Fruit fly (Drosophila melanogaster) whole organism, embryonic: Measurements from ENCODE around the gene Nepl4.
A peak's percentile ranks its signal among the peaks of the same experiment; 100 is the strongest.

Experiments
- B-H2 ChIP-seq: fragments of 200-800 bp; sonication (Bioruptor generic); optimal IDR thresholded peaks from 2 replicates; lab custom pipeline; 2018; ENCODE audit warnings: missing biosample characterization, mild to moderate bottlenecking, missing genetic modification characterization
- CG10366 ChIP-seq: fragments of 200-800 bp; sonication (Bioruptor generic); IDR thresholded peaks from 2 replicates; pipeline ENCODE4 v1.3.6; 2022; ENCODE audit warnings: missing biosample characterization, missing genetic modification characterization
- CG10654 ChIP-seq: fragments of 200-800 bp; sonication (Bioruptor generic); optimal IDR thresholded peaks from 2 replicates; lab custom pipeline; 2016; ENCODE audit warnings: missing biosample characterization, missing genetic modification characterization
- CG10979 ChIP-seq: fragments of 200-800 bp; sonication (Bioruptor generic); optimal IDR thresholded peaks from 2 replicates; lab custom pipeline; 2018; ENCODE audit warnings: missing biosample characterization, mild to moderate bottlenecking, missing genetic modification characterization, moderate library complexity
- CG11085 ChIP-seq: fragments of 200-800 bp; sonication (Bioruptor generic); IDR thresholded peaks from 2 replicates; pipeline ENCODE4 v1.3.6; 2022; ENCODE audit warnings: missing biosample characterization, missing genetic modification characterization
- CG12219 ChIP-seq: fragments of 200-800 bp; sonication (Bioruptor generic); optimal IDR thresholded peaks from 3 replicates; lab custom pipeline; 2018; ENCODE audit warnings: missing biosample characterization, mild to moderate bottlenecking, missing genetic modification characterization
- CG12391 ChIP-seq: fragments of 200-800 bp; sonication (Bioruptor generic); optimal IDR thresholded peaks from 3 replicates; lab custom pipeline; 2018; ENCODE audit warnings: missing biosample characterization, mild to moderate bottlenecking, missing genetic modification characterization, moderate library complexity
- CG13287 ChIP-seq: fragments of 200-800 bp; sonication (Bioruptor generic); IDR thresholded peaks from 2 replicates; pipeline ENCODE4 v1.3.6; 2022; ENCODE audit warnings: missing biosample characterization, missing genetic modification characterization; ENCODE audit not compliant: partially characterized antibody
- CG14667 ChIP-seq: fragments of 200-800 bp; sonication (Bioruptor generic); IDR thresholded peaks from 2 replicates; pipeline ENCODE4 v1.3.6; 2022; ENCODE audit warnings: missing biosample characterization, missing genetic modification characterization
- CG17568 ChIP-seq: fragments of 200-800 bp; sonication (Bioruptor generic); optimal IDR thresholded peaks from 2 replicates; lab custom pipeline; 2018; ENCODE audit warnings: missing biosample characterization, mild to moderate bottlenecking, missing genetic modification characterization, moderate library complexity
- CG17829 ChIP-seq: fragments of 200-800 bp; optimal IDR thresholded peaks from 2 replicates; lab custom pipeline; 2019; ENCODE audit warnings: missing biosample characterization, mild to moderate bottlenecking, missing genetic modification characterization, moderate library complexity
- CG1832 ChIP-seq: fragments of 200-800 bp; sonication (Bioruptor generic); optimal IDR thresholded peaks from 2 replicates; lab custom pipeline; 2017; ENCODE audit warnings: missing biosample characterization, mild to moderate bottlenecking, missing genetic modification characterization, inconsistent platforms
- CG31441 ChIP-seq: fragments of 200-800 bp; sonication (Bioruptor generic); IDR thresholded peaks from 2 replicates; pipeline ENCODE4 v1.3.6; 2022; ENCODE audit warnings: missing biosample characterization, missing genetic modification characterization
- CG33557 ChIP-seq: fragments of 200-800 bp; sonication (Bioruptor generic); optimal IDR thresholded peaks from 2 replicates; lab custom pipeline; 2019; ENCODE audit warnings: missing biosample characterization, mild to moderate bottlenecking, missing genetic modification characterization, moderate library complexity
- CG3995 ChIP-seq: fragments of 200-800 bp; sonication (Bioruptor generic); optimal IDR thresholded peaks from 3 replicates; lab custom pipeline; 2016; ENCODE audit warnings: missing biosample characterization, missing genetic modification characterization
- CG6254 ChIP-seq: fragments of 200-800 bp; sonication (Bioruptor generic); optimal IDR thresholded peaks from 3 replicates; lab custom pipeline; 2017; ENCODE audit warnings: mild to moderate bottlenecking, missing biosample characterization, missing genetic modification reagents, missing genetic modification characterization
- CG6689 ChIP-seq: fragments of 200-800 bp; sonication (Bioruptor generic); IDR thresholded peaks from 2 replicates; pipeline ENCODE4 v1.3.6; 2022; ENCODE audit warnings: missing biosample characterization, missing genetic modification characterization
- CG7556 ChIP-seq: fragments of 200-800 bp; sonication (Bioruptor generic); optimal IDR thresholded peaks from 2 replicates; lab custom pipeline; 2017; ENCODE audit warnings: missing biosample characterization, mild to moderate bottlenecking, missing genetic modification characterization
- CG9797 ChIP-seq: fragments of 200-800 bp; sonication (Bioruptor generic); optimal IDR thresholded peaks from 3 replicates; lab custom pipeline; 2018; ENCODE audit warnings: missing biosample characterization, mild to moderate bottlenecking, missing genetic modification characterization
- CG9817 ChIP-seq: fragments of 200-800 bp; sonication (Bioruptor generic); optimal IDR thresholded peaks from 2 replicates; lab custom pipeline; 2018; ENCODE audit warnings: missing biosample characterization, mild to moderate bottlenecking, missing genetic modification characterization, moderate library complexity
- CHES-1-like ChIP-seq: fragments of 200-800 bp; sonication (Bioruptor generic); optimal IDR thresholded peaks from 2 replicates; lab custom pipeline; 2016; ENCODE audit warnings: missing biosample characterization, missing genetic modification characterization
- Elba2 ChIP-seq: fragments of 200-800 bp; sonication (Bioruptor generic); optimal IDR thresholded peaks from 3 replicates; lab custom pipeline; 2016; ENCODE audit warnings: missing biosample characterization, missing genetic modification characterization
- Gsc ChIP-seq: fragments of 200-800 bp; sonication (Bioruptor generic); IDR thresholded peaks from 2 replicates; pipeline ENCODE4 v1.3.6; 2022; ENCODE audit warnings: missing biosample characterization, missing genetic modification characterization
- Hmx ChIP-seq: fragments of 200-800 bp; sonication (Bioruptor generic); optimal IDR thresholded peaks from 2 replicates; lab custom pipeline; 2016; ENCODE audit warnings: missing biosample characterization, missing genetic modification characterization
- Lhr ChIP-seq: fragments of 200-800 bp; sonication (Bioruptor generic); optimal IDR thresholded peaks from 3 replicates; lab custom pipeline; 2017; ENCODE audit warnings: mild to moderate bottlenecking, missing biosample characterization, missing genetic modification reagents, missing genetic modification characterization
- NfI ChIP-seq: fragments of 200-800 bp; sonication (Bioruptor generic); optimal IDR thresholded peaks from 3 replicates; lab custom pipeline; 2018; ENCODE audit warnings: missing biosample characterization, mild to moderate bottlenecking, missing genetic modification characterization, moderate library complexity
- Spps ChIP-seq: fragments of 200-800 bp; sonication (Bioruptor generic); optimal IDR thresholded peaks from 2 replicates; lab custom pipeline; 2018; ENCODE audit warnings: missing biosample characterization, mild to moderate bottlenecking, missing genetic modification characterization
- Sry-δ ChIP-seq: fragments of 200-800 bp; sonication (Bioruptor generic); optimal IDR thresholded peaks from 2 replicates; lab custom pipeline; 2016; ENCODE audit warnings: missing biosample characterization, missing genetic modification characterization
- Stat92E ChIP-seq, 3 experiments: fragments of >200 bp in 2 of 3; fragments of 200-800 bp in 1 of 3; sonication (Bioruptor generic) in 1 of 3; optimal IDR thresholded peaks; 2 replicates each; lab custom pipeline; 2017 to 2019; ENCODE audit warnings: missing biosample characterization in 3 of 3, missing genetic modification characterization in 3 of 3, mild to moderate bottlenecking in 1 of 3, moderate library complexity in 1 of 3
- bcd ChIP-seq: fragments of 200-800 bp; sonication (Bioruptor generic); optimal IDR thresholded peaks from 2 replicates; lab custom pipeline; 2017; ENCODE audit warnings: missing biosample characterization, mild to moderate bottlenecking, missing genetic modification characterization
- bowl ChIP-seq: fragments of 200-800 bp; sonication (Bioruptor generic); IDR thresholded peaks from 2 replicates; pipeline ENCODE4 v1.3.6; 2022; ENCODE audit warnings: missing biosample characterization, missing genetic modification characterization
- chif ChIP-seq, 2 experiments: fragments of 200-800 bp; sonication (Bioruptor generic); optimal IDR thresholded peaks; 3 replicates each; lab custom pipeline; 2016; ENCODE audit warnings: missing biosample characterization in 2 of 2, missing genetic modification characterization in 2 of 2
- crol ChIP-seq: fragments of 200-800 bp; sonication (Bioruptor generic); IDR thresholded peaks from 2 replicates; pipeline ENCODE4 v1.3.6; 2022; ENCODE audit warnings: missing biosample characterization, missing genetic modification characterization
- emc ChIP-seq: fragments of 200-800 bp; sonication (Bioruptor generic); optimal IDR thresholded peaks from 2 replicates; lab custom pipeline; 2016; ENCODE audit warnings: missing biosample characterization, missing genetic modification characterization
- fd96Cb ChIP-seq: fragments of 200-800 bp; sonication (Bioruptor generic); optimal IDR thresholded peaks from 2 replicates; lab custom pipeline; 2018; ENCODE audit warnings: missing biosample characterization, mild to moderate bottlenecking, missing genetic modification characterization, moderate library complexity
- gt ChIP-seq: fragments of 200-800 bp; sonication (Bioruptor generic); IDR thresholded peaks from 2 replicates; pipeline ENCODE4 v1.3.6; 2022; ENCODE audit warnings: missing biosample characterization, missing genetic modification characterization
- insv ChIP-seq, 2 experiments: fragments of 200-800 bp; sonication (Bioruptor generic); optimal IDR thresholded peaks; 3 replicates each; lab custom pipeline; 2016 to 2018; ENCODE audit warnings: missing biosample characterization in 2 of 2, missing genetic modification characterization in 2 of 2
- jing ChIP-seq: fragments of 200-800 bp; sonication (Bioruptor generic); optimal IDR thresholded peaks from 2 replicates; lab custom pipeline; 2018; ENCODE audit warnings: missing biosample characterization, mild to moderate bottlenecking, missing genetic modification characterization
- lmd ChIP-seq: fragments of 200-800 bp; sonication (Bioruptor generic); IDR thresholded peaks from 2 replicates; pipeline ENCODE4 v1.3.6; 2022; ENCODE audit warnings: missing biosample characterization, missing genetic modification characterization
- lola ChIP-seq, 3 experiments: fragments of >200 bp in 2 of 3; fragments of 200-800 bp in 1 of 3; sonication (Bioruptor generic) in 1 of 3; optimal IDR thresholded peaks; 2 replicates each; lab custom pipeline; 2017 to 2019; ENCODE audit warnings: missing biosample characterization in 3 of 3, missing genetic modification characterization in 3 of 3, mild to moderate bottlenecking in 1 of 3, moderate library complexity in 1 of 3
- nom ChIP-seq: fragments of 200-800 bp; sonication (Bioruptor generic); optimal IDR thresholded peaks from 2 replicates; lab custom pipeline; 2017; ENCODE audit warnings: missing biosample characterization, missing genetic modification characterization, mild to moderate bottlenecking, moderate library complexity, missing genetic modification reagents
- phol ChIP-seq: fragments of 200-800 bp; sonication (Bioruptor generic); optimal IDR thresholded peaks from 3 replicates; lab custom pipeline; 2018; ENCODE audit warnings: missing biosample characterization, mild to moderate bottlenecking, missing genetic modification characterization, moderate library complexity
- rib ChIP-seq: fragments of 200-800 bp; sonication (Bioruptor generic); IDR thresholded peaks from 2 replicates; pipeline ENCODE4 v1.3.6; 2022; ENCODE audit warnings: missing biosample characterization, missing genetic modification characterization
- sc ChIP-seq, 3 experiments: fragments of >200 bp in 2 of 3; fragments of 200-800 bp in 1 of 3; sonication (Bioruptor generic) in 1 of 3; optimal IDR thresholded peaks; 2 replicates in 2 of 3; 3 replicates in 1 of 3; lab custom pipeline; 2017; ENCODE audit warnings: mild to moderate bottlenecking in 1 of 3, missing biosample characterization in 1 of 3, missing genetic modification characterization in 1 of 3, missing genetic modification reagents in 1 of 3
- sna ChIP-seq: fragments of 200-800 bp; sonication (Bioruptor generic); IDR thresholded peaks from 2 replicates; pipeline ENCODE4 v1.3.6; 2022; ENCODE audit warnings: missing biosample characterization, missing genetic modification characterization; ENCODE audit not compliant: partially characterized antibody
- tin ChIP-seq: fragments of 200-800 bp; sonication (Bioruptor generic); optimal IDR thresholded peaks from 3 replicates; lab custom pipeline; 2016; ENCODE audit warnings: missing biosample characterization, missing genetic modification characterization
- usp ChIP-seq: fragments of >200 bp; optimal IDR thresholded peaks from 2 replicates; lab custom pipeline; 2017; ENCODE audit warnings: missing biosample characterization, missing genetic modification characterization

The Nepl4 gene

dm6 chr2L:6339010-6339897 lies 28.4 kb upstream of the Nepl4 start (continued):
- TF ChIP-seq CG10654 (GFP tag; lab: Kevin White, UChicago) (no peak), rib (GFP tag; lab: Robert Waterston, UW) (no peak), lmd (peak; percentile 31; the same call in 1 of the 2 replicates), Spps (tag; lab: Kevin White, UChicago) (peak; percentile 21), chif (GFP tag; optimal IDR thresholded peaks at IDR 0.05; lab: Kevin White, UChicago) (peak in 1 of 2 experiments; percentile 63), fd96Cb (tag; lab: Kevin White, UChicago) (peak; percentile 41), crol (GFP tag; lab: Robert Waterston, UW) (peak; percentile 7), bcd (GFP tag; lab: Kevin White, UChicago) (peak; percentile 4), Gsc (GFP tag; lab: Robert Waterston, UW) (no peak), NfI (peak; percentile 14), B-H2 (GFP tag; lab: Kevin White, UChicago) (no peak), usp (GFP tag; lab: Kevin White, UChicago) (no peak), CG12219 (GFP tag; lab: Kevin White, UChicago) (no peak), CG13287 (GFP tag; lab: Robert Waterston, UW) (no peak; the same call in 1 of the 2 replicates), Stat92E (GFP tag; optimal IDR thresholded peaks at IDR 0.05; lab: Kevin White, UChicago) (no peak), CG6689 (GFP tag; lab: Robert Waterston, UW) (peak; percentile 43; the same call in 1 of the 2 replicates), insv (GFP tag; optimal IDR thresholded peaks at IDR 0.05; lab: Kevin White, UChicago) (no peak), tin (GFP tag; lab: Kevin White, UChicago) (peak; percentile 46), lola (GFP tag; optimal IDR thresholded peaks at IDR 0.05; lab: Kevin White, UChicago) (peak in 1 of 3 experiments; percentile 5), sc (optimal IDR thresholded peaks at IDR 0.05; lab: Kevin White, UChicago) (no peak), sc (GFP tag; optimal IDR thresholded peaks at IDR 0.05; lab: Kevin White, UChicago) (peak; percentile 33), Sry-δ (GFP tag; lab: Kevin White, UChicago) (no peak), sna (GFP tag; lab: Robert Waterston, UW) (peak; percentile 15; the same call in 1 of the 2 replicates), CG9817 (tag; lab: Kevin White, UChicago) (peak; percentile 40), CG3995 (GFP tag; lab: Kevin White, UChicago) (peak; percentile 15), CHES-1-like (peak; percentile 35), Hmx (peak; percentile 12), CG33557 (GFP tag; lab: Kevin White, UChicago) (no peak), CG6254 (GFP tag; lab: Kevin White, UChicago) (no peak), bowl (no peak), CG17568 (peak; percentile 41), CG9797 (GFP tag; lab: Kevin White, UChicago) (no peak), CG17829 (tag; lab: Kevin White, UChicago) (peak; percentile 7), CG14667 (GFP tag; lab: Robert Waterston, UW) (no peak), CG12391 (tag; lab: Kevin White, UChicago) (peak; percentile 41), CG11085 (GFP tag; lab: Robert Waterston, UW) (no peak), CG7556 (GFP tag; lab: Kevin White, UChicago) (peak; percentile 22), CG1832 (GFP tag; lab: Kevin White, UChicago) (peak; percentile 96), CG31441 (GFP tag; lab: Robert Waterston, UW) (peak; percentile 8; the same call in 1 of the 2 replicates), phol (tag; lab: Kevin White, UChicago) (peak; percentile 46), Elba2 (no peak), gt (GFP tag; lab: Robert Waterston, UW) (no peak), Lhr (GFP tag; lab: Kevin White, UChicago) (no peak), CG10979 (peak; percentile 17), jing (GFP tag; lab: Kevin White, UChicago) (no peak), emc (GFP tag; lab: Kevin White, UChicago) (peak; percentile 30), nom (GFP tag; lab: Kevin White, UChicago) (peak; percentile 94), CG10366 (GFP tag; lab: Robert Waterston, UW) (no peak)
